Worm (Caenorhabditis elegans): ENCODE data around the gene R08C7.4.

ce11 chrIV:4449843-4450242, 15.0 kb downstream of the R08C7.4 start:
- TF ChIP-seq nhr-47 (tag; optimal IDR thresholded peaks at IDR 0.05) (peak; percentile 20), elt-2 (tag; optimal IDR thresholded peaks at IDR 0.05) (peak; percentile 41), elt-3 (tag; optimal IDR thresholded peaks at IDR 0.05) (peak in 1 of 6 experiments; percentile 10)
